Worm (Caenorhabditis elegans) whole organism, L3 larva: ENCODE results near the gene col-33.

Source experiments
- R02D3.7 ChIP-seq: fragments of 150-350 bp; optimal IDR thresholded peaks from 2 replicates; lab custom pipeline; 2014; ENCODE audit warnings: missing biosample characterization, missing genetic modification characterization
- ZK546.5 ChIP-seq: sonication (generic microtip); optimal IDR thresholded peaks from 2 replicates; lab custom pipeline; 2017; ENCODE audit warnings: missing biosample characterization, missing genetic modification characterization
- aly-2 ChIP-seq: fragments of 150-350 bp; optimal IDR thresholded peaks from 2 replicates; lab custom pipeline; 2014; ENCODE audit warnings: missing biosample characterization, missing genetic modification characterization
- ama-1 ChIP-seq: fragments of 150-350 bp; optimal IDR thresholded peaks from 2 replicates; lab custom pipeline; 2018
- ceh-16 ChIP-seq: sonication (generic microtip); optimal IDR thresholded peaks from 2 replicates; lab custom pipeline; 2017; ENCODE audit warnings: missing biosample characterization, missing genetic modification characterization
- ceh-28 ChIP-seq: fragments of 150-350 bp; optimal IDR thresholded peaks from 2 replicates; lab custom pipeline; 2014; ENCODE audit warnings: missing biosample characterization, missing genetic modification reagents, missing genetic modification characterization
- ceh-9 ChIP-seq: sonication (generic microtip); optimal IDR thresholded peaks from 2 replicates; lab custom pipeline; 2018; ENCODE audit warnings: missing biosample characterization, missing genetic modification characterization
- daf-12 ChIP-seq: fragments of 150-350 bp; optimal IDR thresholded peaks from 2 replicates; lab custom pipeline; 2014; ENCODE audit warnings: missing biosample characterization, missing genetic modification reagents, missing genetic modification characterization
- egl-27 ChIP-seq: sonication (generic microtip); optimal IDR thresholded peaks from 4 replicates; lab custom pipeline; 2017; ENCODE audit warnings: missing biosample characterization, missing genetic modification reagents, missing genetic modification characterization
- elt-2 ChIP-seq: sonication (generic microtip); optimal IDR thresholded peaks from 2 replicates; lab custom pipeline; 2016; ENCODE audit warnings: missing genetic modification reagents, mild to moderate bottlenecking, missing genetic modification characterization, missing compliant biosample characterization
- elt-3 ChIP-seq, 3 experiments: fragments of 150-350 bp in 1 of 3; sonication (generic microtip) in 2 of 3; optimal IDR thresholded peaks; 2 replicates in 2 of 3; 4 replicates in 1 of 3; lab custom pipeline; 2014 to 2017; ENCODE audit warnings: missing biosample characterization in 3 of 3, missing genetic modification characterization in 3 of 3
- fkh-10 ChIP-seq: sonication (generic microtip); optimal IDR thresholded peaks from 2 replicates; lab custom pipeline; 2017; ENCODE audit warnings: missing biosample characterization, missing genetic modification reagents, missing genetic modification characterization
- fkh-2 ChIP-seq: fragments of 150-350 bp; optimal IDR thresholded peaks from 2 replicates; lab custom pipeline; 2014; ENCODE audit warnings: missing biosample characterization, missing genetic modification reagents, missing genetic modification characterization
- fos-1 ChIP-seq: fragments of 150-350 bp; optimal IDR thresholded peaks from 2 replicates; lab custom pipeline; 2014; ENCODE audit warnings: missing biosample characterization, missing genetic modification characterization
- hmg-11 ChIP-seq: sonication (generic microtip); optimal IDR thresholded peaks from 2 replicates; lab custom pipeline; 2016; ENCODE audit warnings: missing genetic modification characterization, missing compliant biosample characterization
- jun-1 ChIP-seq: fragments of 150-350 bp; optimal IDR thresholded peaks from 2 replicates; lab custom pipeline; 2014; ENCODE audit warnings: missing biosample characterization, missing genetic modification reagents, missing genetic modification characterization
- lsy-12 ChIP-seq: sonication (generic microtip); optimal IDR thresholded peaks from 2 replicates; lab custom pipeline; 2016; ENCODE audit warnings: mild to moderate bottlenecking, missing genetic modification characterization, missing compliant biosample characterization
- mdl-1 ChIP-seq: fragments of 150-350 bp; optimal IDR thresholded peaks from 2 replicates; lab custom pipeline; 2014; ENCODE audit warnings: missing biosample characterization, missing genetic modification characterization
- mml-1 ChIP-seq: fragments of 150-350 bp; sonication (generic microtip); optimal IDR thresholded peaks from 3 replicates; lab custom pipeline; 2014; ENCODE audit warnings: missing biosample characterization, missing genetic modification characterization
- nhr-11 ChIP-seq: fragments of 150-350 bp; optimal IDR thresholded peaks from 2 replicates; lab custom pipeline; 2014; ENCODE audit warnings: missing biosample characterization, missing genetic modification characterization
- nhr-23 ChIP-seq: fragments of 150-350 bp; optimal IDR thresholded peaks from 2 replicates; lab custom pipeline; 2014; ENCODE audit warnings: missing biosample characterization, missing genetic modification reagents, missing genetic modification characterization
- nhr-237 ChIP-seq: fragments of 150-350 bp; optimal IDR thresholded peaks from 2 replicates; lab custom pipeline; 2014; ENCODE audit warnings: missing biosample characterization, missing genetic modification characterization
- nhr-25 ChIP-seq: sonication (generic microtip); optimal IDR thresholded peaks from 2 replicates; lab custom pipeline; 2017; ENCODE audit warnings: missing biosample characterization, missing genetic modification characterization
- nhr-28 ChIP-seq: fragments of 150-350 bp; optimal IDR thresholded peaks from 2 replicates; lab custom pipeline; 2014; ENCODE audit warnings: missing biosample characterization, missing genetic modification characterization
- nhr-43 ChIP-seq: sonication (generic microtip); optimal IDR thresholded peaks from 2 replicates; lab custom pipeline; 2016; ENCODE audit warnings: mild to moderate bottlenecking, missing genetic modification characterization, missing compliant biosample characterization; ENCODE audit not compliant: poor library complexity, severe bottlenecking
- nhr-67 ChIP-seq: fragments of 150-350 bp; optimal IDR thresholded peaks from 2 replicates; lab custom pipeline; 2014; ENCODE audit warnings: missing biosample characterization, missing genetic modification characterization
- nhr-76 ChIP-seq: fragments of 150-350 bp; sonication (generic microtip); optimal IDR thresholded peaks from 5 replicates; lab custom pipeline; 2014; ENCODE audit warnings: missing biosample characterization, missing genetic modification characterization
- pha-4 ChIP-seq: fragments of 150-350 bp; optimal IDR thresholded peaks from 2 replicates; lab custom pipeline; 2014; ENCODE audit warnings: missing biosample characterization, missing genetic modification reagents, missing genetic modification characterization
- pqm-1 ChIP-seq: fragments of 150-350 bp; optimal IDR thresholded peaks from 2 replicates; lab custom pipeline; 2017; ENCODE audit warnings: missing biosample characterization, missing genetic modification characterization, inconsistent platforms
- tbx-2 ChIP-seq: sonication (generic microtip); optimal IDR thresholded peaks from 2 replicates; lab custom pipeline; 2016; ENCODE audit warnings: mild to moderate bottlenecking, missing genetic modification characterization, missing compliant biosample characterization
- zag-1 ChIP-seq: fragments of 150-350 bp; optimal IDR thresholded peaks from 2 replicates; lab custom pipeline; 2014; ENCODE audit warnings: missing biosample characterization, missing genetic modification characterization
- ztf-11 ChIP-seq: fragments of 150-350 bp; optimal IDR thresholded peaks from 2 replicates; lab custom pipeline; 2014; ENCODE audit warnings: missing biosample characterization, missing genetic modification characterization
- ztf-4 ChIP-seq: fragments of 150-350 bp; optimal IDR thresholded peaks from 2 replicates; lab custom pipeline; 2014; ENCODE audit warnings: missing biosample characterization, missing genetic modification characterization

Gene col-33

ce11 chrIV:4216099-4216894, 46.8 kb upstream of the col-33 start:
- TF ChIP-seq daf-12 = no peak
- peak; percentile 78 for TF ChIP-seq nhr-23 (tag; lab: Kevin White, UChicago)
- peak; percentile 33 for TF ChIP-seq elt-2 (tag; lab: Kevin White, UChicago)
- peak; percentile 82 for TF ChIP-seq nhr-43
- TF ChIP-seq pha-4 (tag; lab: Kevin White, UChicago) = no peak
- peak; percentile 41 for TF ChIP-seq mdl-1 (tag; lab: Kevin White, UChicago)
- TF ChIP-seq ceh-16 (tag; lab: Kevin White, UChicago) = no peak
- TF ChIP-seq pqm-1 (tag; lab: Kevin White, UChicago) = no peak
- TF ChIP-seq R02D3.7 (tag; lab: Kevin White, UChicago) = no peak
- TF ChIP-seq ztf-4 (tag; lab: Kevin White, UChicago) = no peak
- TF ChIP-seq lsy-12 (tag; lab: Kevin White, UChicago) = no peak
- no peak for TF ChIP-seq egl-27 (tag; lab: Kevin White, UChicago)
- TF ChIP-seq ceh-28 = no peak
- TF ChIP-seq aly-2 (tag; lab: Kevin White, UChicago) = no peak

- TF ChIP-seq ama-1 (peak; percentile 63), ceh-28 (no peak)
Observed at ce11 chrIV:4218276-4218675, 44.8 kb upstream of the col-33 start.

ce11 chrIV:4219983-4220382, 43.1 kb upstream of the col-33 start, which contains the start of gene F30B5.11:
F30B5.11 (minus strand) TSS chrIV:4220083.
- TF ChIP-seq egl-27 (tag; lab: Kevin White, UChicago) = no peak
- TF ChIP-seq aly-2 (tag; lab: Kevin White, UChicago) = no peak

- TF ChIP-seq daf-12 (no peak), fos-1 (no peak), mml-1 (tag; lab: Kevin White, UChicago) (no peak), mdl-1 (tag; lab: Kevin White, UChicago) (no peak), tbx-2 (no peak), ZK546.5 (tag; lab: Kevin White, UChicago) (no peak), nhr-76 (tag; lab: Kevin White, UChicago) (no peak), hmg-11 (no peak), nhr-67 (tag; lab: Kevin White, UChicago) (no peak), ceh-9 (no peak), nhr-25 (tag; lab: Kevin White, UChicago) (no peak)
- TF ChIP-seq, all 47 proteins: peak for 0
Observed at ce11 chrIV:4225851-4226250, 37.2 kb upstream of the col-33 start, which contains the start of gene srbc-71. srbc-71 (minus strand) TSS chrIV:4225951.

- no peak for TF ChIP-seq jun-1 (tag; lab: Kevin White, UChicago)
- TF ChIP-seq nhr-11 (tag; lab: Kevin White, UChicago) = no peak
- TF ChIP-seq nhr-43 = no peak
- no peak for TF ChIP-seq mdl-1 (tag; lab: Kevin White, UChicago)
- TF ChIP-seq elt-3 (tag; optimal IDR thresholded peaks at IDR 0.05; lab: Kevin White, UChicago) = no peak
- no peak for TF ChIP-seq fkh-2 (tag; lab: Kevin White, UChicago)
- no peak for TF ChIP-seq nhr-237
- TF ChIP-seq lsy-12 (tag; lab: Kevin White, UChicago) = no peak
- TF ChIP-seq nhr-28 (tag; lab: Kevin White, UChicago) = no peak
- no peak for TF ChIP-seq nhr-76 (tag; lab: Kevin White, UChicago)
- TF ChIP-seq ztf-11 (tag; lab: Kevin White, UChicago) = no peak
- TF ChIP-seq zag-1 = no peak
- no peak for TF ChIP-seq ZK546.5 (tag; lab: Kevin White, UChicago)
- no peak for TF ChIP-seq egl-27 (tag; lab: Kevin White, UChicago)
- TF ChIP-seq aly-2 (tag; lab: Kevin White, UChicago) = no peak
- no peak for TF ChIP-seq fkh-10 (GFP tag; lab: Kevin White, UChicago)
Observed at ce11 chrIV:4227917-4228316, 35.2 kb upstream of the col-33 start, which contains the start of gene srbc-70. srbc-70 (minus strand) TSS chrIV:4228017.
